Fruit fly (Drosophila melanogaster) whole organism, prepupa: Measurements from ENCODE around the gene PH4alphaSG2.

Source experiments
- Blimp-1 ChIP-seq: fragments of 200-800 bp; sonication (Bioruptor generic); optimal IDR thresholded peaks from 3 replicates; lab custom pipeline; 2017; ENCODE audit warnings: missing biosample characterization, missing genetic modification characterization, mild to moderate bottlenecking, moderate library complexity, missing genetic modification reagents
- CG11294 ChIP-seq: fragments of 200-800 bp; sonication (Bioruptor generic); IDR thresholded peaks from 2 replicates; pipeline ENCODE4 v1.3.6; 2022; ENCODE audit warnings: missing biosample characterization, missing genetic modification characterization
- CG11762 ChIP-seq: fragments of 200-800 bp; sonication (Bioruptor generic); optimal IDR thresholded peaks from 3 replicates; lab custom pipeline; 2016; ENCODE audit warnings: missing biosample characterization, missing genetic modification characterization; ENCODE audit not compliant: insufficient read depth
- CG15336 ChIP-seq: fragments of 200-800 bp; sonication (Bioruptor generic); IDR thresholded peaks from 2 replicates; pipeline ENCODE4 v1.3.6; 2022; ENCODE audit warnings: missing biosample characterization, missing genetic modification characterization
- CG1621 ChIP-seq: fragments of 200-800 bp; sonication (Bioruptor generic); optimal IDR thresholded peaks from 3 replicates; lab custom pipeline; 2018; ENCODE audit warnings: missing biosample characterization, mild to moderate bottlenecking, missing genetic modification characterization
- CG31627 ChIP-seq: fragments of 200-800 bp; sonication (Bioruptor generic); optimal IDR thresholded peaks from 3 replicates; lab custom pipeline; 2016; ENCODE audit warnings: missing biosample characterization, missing genetic modification characterization
- CG32006 ChIP-seq: fragments of 200-800 bp; sonication (Bioruptor generic); optimal IDR thresholded peaks from 3 replicates; lab custom pipeline; 2017; ENCODE audit warnings: missing biosample characterization, mild to moderate bottlenecking, missing genetic modification characterization
- CG34406 ChIP-seq: fragments of 200-800 bp; sonication (Bioruptor generic); optimal IDR thresholded peaks from 3 replicates; lab custom pipeline; 2016; ENCODE audit warnings: missing biosample characterization, missing genetic modification characterization
- CG3919 ChIP-seq: fragments of 200-800 bp; sonication (Bioruptor generic); optimal IDR thresholded peaks from 3 replicates; lab custom pipeline; 2016; ENCODE audit warnings: missing biosample characterization, missing genetic modification characterization
- CG6276 ChIP-seq: fragments of 200-800 bp; sonication (Bioruptor generic); optimal IDR thresholded peaks from 2 replicates; lab custom pipeline; 2017; ENCODE audit warnings: missing biosample characterization, mild to moderate bottlenecking, missing genetic modification characterization
- CG6792 ChIP-seq: fragments of 200-800 bp; sonication (Bioruptor generic); optimal IDR thresholded peaks from 3 replicates; lab custom pipeline; 2016; ENCODE audit warnings: missing biosample characterization, missing genetic modification characterization
- CG6808 ChIP-seq: fragments of 200-800 bp; sonication (Bioruptor generic); optimal IDR thresholded peaks from 3 replicates; lab custom pipeline; 2017; ENCODE audit warnings: missing biosample characterization, missing genetic modification characterization, mild to moderate bottlenecking, moderate library complexity, missing genetic modification reagents
- CG6854 ChIP-seq: fragments of 200-800 bp; sonication (Bioruptor generic); optimal IDR thresholded peaks from 2 replicates; lab custom pipeline; 2017; ENCODE audit warnings: missing biosample characterization, mild to moderate bottlenecking, missing genetic modification characterization
- CG7368 ChIP-seq: fragments of 200-800 bp; sonication (Bioruptor generic); optimal IDR thresholded peaks from 3 replicates; lab custom pipeline; 2016; ENCODE audit warnings: missing biosample characterization, missing genetic modification characterization
- CG8119 ChIP-seq: fragments of 200-800 bp; sonication (Bioruptor generic); IDR thresholded peaks from 3 replicates; pipeline ENCODE4 v1.3.6; 2022; ENCODE audit warnings: missing biosample characterization, missing genetic modification characterization
- CG8319 ChIP-seq: fragments of 200-800 bp; sonication (Bioruptor generic); optimal IDR thresholded peaks from 3 replicates; lab custom pipeline; 2016; ENCODE audit warnings: missing biosample characterization, missing genetic modification characterization
- CG8632 ChIP-seq: fragments of 200-800 bp; sonication (Bioruptor generic); optimal IDR thresholded peaks from 3 replicates; lab custom pipeline; 2016; ENCODE audit warnings: missing biosample characterization, missing genetic modification characterization
- CG9139 ChIP-seq: fragments of 200-800 bp; sonication (Bioruptor generic); optimal IDR thresholded peaks from 3 replicates; lab custom pipeline; 2017; ENCODE audit warnings: missing biosample characterization, mild to moderate bottlenecking, missing genetic modification characterization
- Eip93F ChIP-seq: fragments of 200-800 bp; sonication (Bioruptor generic); optimal IDR thresholded peaks from 2 replicates; lab custom pipeline; 2016; ENCODE audit warnings: missing biosample characterization, mild to moderate bottlenecking, missing genetic modification characterization
- Ets21C ChIP-seq: fragments of 200-800 bp; sonication (Bioruptor generic); optimal IDR thresholded peaks from 3 replicates; lab custom pipeline; 2016; ENCODE audit warnings: missing biosample characterization, missing genetic modification characterization
- Ets96B ChIP-seq: fragments of 200-800 bp; optimal IDR thresholded peaks from 2 replicates; lab custom pipeline; 2019; ENCODE audit warnings: missing biosample characterization, mild to moderate bottlenecking, missing genetic modification characterization, moderate library complexity
- Hr38 ChIP-seq: sonication (Bioruptor generic); optimal IDR thresholded peaks from 2 replicates; lab custom pipeline; 2016; ENCODE audit warnings: missing biosample characterization, missing genetic modification characterization
- Hr4 ChIP-seq: fragments of 200-800 bp; sonication (Bioruptor generic); optimal IDR thresholded peaks from 3 replicates; lab custom pipeline; 2016; ENCODE audit warnings: missing biosample characterization, missing genetic modification characterization
- Lpt ChIP-seq: fragments of 200-800 bp; sonication (Bioruptor generic); optimal IDR thresholded peaks from 3 replicates; lab custom pipeline; 2016; ENCODE audit warnings: missing biosample characterization, missing genetic modification characterization
- Met ChIP-seq: fragments of 200-800 bp; sonication (Bioruptor generic); optimal IDR thresholded peaks from 3 replicates; lab custom pipeline; 2016; ENCODE audit warnings: missing biosample characterization, missing genetic modification characterization
- Smox ChIP-seq: fragments of 200-800 bp; sonication (Bioruptor generic); optimal IDR thresholded peaks from 3 replicates; lab custom pipeline; 2016; ENCODE audit warnings: missing biosample characterization, missing genetic modification characterization
- Sox102F ChIP-seq: fragments of 200-800 bp; sonication (Bioruptor generic); optimal IDR thresholded peaks from 2 replicates; lab custom pipeline; 2016; ENCODE audit warnings: missing biosample characterization, mild to moderate bottlenecking, missing genetic modification characterization
- Sox14 ChIP-seq: fragments of 200-800 bp; sonication (Bioruptor generic); optimal IDR thresholded peaks from 3 replicates; lab custom pipeline; 2016; ENCODE audit warnings: missing biosample characterization, missing genetic modification characterization
- achi ChIP-seq: fragments of 200-800 bp; sonication (Bioruptor generic); optimal IDR thresholded peaks from 3 replicates; lab custom pipeline; 2016; ENCODE audit warnings: missing biosample characterization, missing genetic modification characterization
- acj6 ChIP-seq: fragments of 200-800 bp; sonication (Bioruptor generic); optimal IDR thresholded peaks from 3 replicates; lab custom pipeline; 2016; ENCODE audit warnings: missing biosample characterization, missing genetic modification characterization
- cyc ChIP-seq: fragments of 200-800 bp; sonication (Bioruptor generic); optimal IDR thresholded peaks from 3 replicates; lab custom pipeline; 2016; ENCODE audit warnings: missing biosample characterization, missing genetic modification characterization
- dac ChIP-seq: fragments of 200-800 bp; sonication (Bioruptor generic); optimal IDR thresholded peaks from 2 replicates; lab custom pipeline; 2017; ENCODE audit warnings: missing biosample characterization, mild to moderate bottlenecking, missing genetic modification characterization
- fd59A ChIP-seq: fragments of 200-800 bp; sonication (Bioruptor generic); optimal IDR thresholded peaks from 2 replicates; lab custom pipeline; 2017; ENCODE audit warnings: missing biosample characterization, mild to moderate bottlenecking, missing genetic modification characterization, missing genetic modification reagents
- fd85E ChIP-seq: fragments of 200-800 bp; sonication (Bioruptor generic); optimal IDR thresholded peaks from 3 replicates; lab custom pipeline; 2016; ENCODE audit warnings: missing biosample characterization, missing genetic modification characterization
- fkh ChIP-seq: fragments of 200-800 bp; sonication (Bioruptor generic); optimal IDR thresholded peaks from 3 replicates; lab custom pipeline; 2017; ENCODE audit warnings: missing biosample characterization, mild to moderate bottlenecking, missing genetic modification characterization, moderate library complexity
- lz ChIP-seq: fragments of 200-800 bp; sonication (Bioruptor generic); optimal IDR thresholded peaks from 3 replicates; lab custom pipeline; 2016; ENCODE audit warnings: missing biosample characterization, missing genetic modification characterization
- net ChIP-seq: fragments of 200-800 bp; sonication (Bioruptor generic); optimal IDR thresholded peaks from 3 replicates; lab custom pipeline; 2016; ENCODE audit warnings: missing biosample characterization, missing genetic modification characterization
- pdm3 ChIP-seq: fragments of 200-800 bp; sonication (Bioruptor generic); optimal IDR thresholded peaks from 3 replicates; lab custom pipeline; 2016; ENCODE audit warnings: missing biosample characterization, missing genetic modification characterization
- spab ChIP-seq: fragments of 200-800 bp; sonication (Bioruptor generic); optimal IDR thresholded peaks from 2 replicates; lab custom pipeline; 2017; ENCODE audit warnings: missing biosample characterization, mild to moderate bottlenecking, missing genetic modification characterization, missing genetic modification reagents
- ss ChIP-seq, 2 experiments: fragments of 200-800 bp; sonication (Bioruptor generic); optimal IDR thresholded peaks; 2 replicates in 1 of 2; 3 replicates in 1 of 2; lab custom pipeline; 2017 to 2018; ENCODE audit warnings: mild to moderate bottlenecking in 2 of 2, missing biosample characterization in 2 of 2, missing genetic modification characterization in 2 of 2, moderate library complexity in 1 of 2
- svp ChIP-seq: fragments of 200-800 bp; sonication (Bioruptor generic); peaks from one replicate; lab custom pipeline; 2016; ENCODE audit warnings: missing biosample characterization, missing genetic modification characterization

PH4alphaSG2 gene

dm6 chr3R:30489797-30490196 is at the start of gene PH4alphaSG2:
Gene PH4alphaSG2, plus strand, starts transcription at chr3R:30490074.
- TF ChIP-seq pdm3, result no peak
- TF ChIP-seq achi, result no peak
- peak; percentile 43 for TF ChIP-seq fkh (GFP tag; lab: Kevin White, UChicago)
- TF ChIP-seq cyc (GFP tag; lab: Kevin White, UChicago), result no peak
- TF ChIP-seq, all 60 proteins: peak for 1

dm6 chr3R:30443549-30444133 is 46.2 kb upstream of the PH4alphaSG2 start, which contains the start of gene CG15537:
Gene CG15537, minus strand, starts transcription at chr3R:30443599.
- TF ChIP-seq fd85E, result no peak
- TF ChIP-seq svp (GFP tag; lab: Kevin White, UChicago), result peak; percentile 17
- TF ChIP-seq, all 60 proteins: peak for 1

dm6 chr3R:30444946-30445345 is 44.9 kb upstream of the PH4alphaSG2 start, which contains the start of gene Osi23:
Gene Osi23, minus strand, starts transcription at chr3R:30445046.
- TF ChIP-seq CG9139, result no peak
- no peak for TF ChIP-seq Eip93F
- no peak for TF ChIP-seq Smox (GFP tag; lab: Kevin White, UChicago)
- no peak for TF ChIP-seq Lpt
- no peak for TF ChIP-seq Hr4 (GFP tag; lab: Kevin White, UChicago)
- no peak for TF ChIP-seq CG6276 (GFP tag; lab: Kevin White, UChicago)
- no peak for TF ChIP-seq net (GFP tag; lab: Kevin White, UChicago)
- TF ChIP-seq CG1621 (tag; lab: Kevin White, UChicago), result no peak
- TF ChIP-seq spab (GFP tag; lab: Kevin White, UChicago), result no peak
- TF ChIP-seq Ets96B (tag; lab: Kevin White, UChicago), result no peak

dm6 chr3R:30449446-30449845 is 40.4 kb upstream of the PH4alphaSG2 start:
- TF ChIP-seq svp (GFP tag; lab: Kevin White, UChicago) (peak; percentile 83), Blimp-1 (no peak)

- TF ChIP-seq Blimp-1 (peak; percentile 21), acj6 (GFP tag; lab: Kevin White, UChicago) (peak; percentile 45), CG7368 (GFP tag; lab: Kevin White, UChicago) (no peak), Eip93F (no peak), Sox14 (GFP tag; lab: Kevin White, UChicago) (no peak), CG6276 (GFP tag; lab: Kevin White, UChicago) (peak; percentile 36), CG6792 (GFP tag; lab: Kevin White, UChicago) (peak; percentile 71), CG8319 (no peak), ss (GFP tag; optimal IDR thresholded peaks at IDR 0.05; lab: Kevin White, UChicago) (peak; percentile 49 to 58), fd59A (GFP tag; lab: Kevin White, UChicago) (no peak), Ets21C (GFP tag; lab: Kevin White, UChicago) (peak; percentile 2), achi (peak; percentile 73), CG34406 (GFP tag; lab: Kevin White, UChicago) (peak; percentile 52), CG11762 (peak; percentile 24), Smox (GFP tag; lab: Kevin White, UChicago) (peak; percentile 38), Met (GFP tag; lab: Kevin White, UChicago) (no peak), fd85E (peak; percentile 87), CG8632 (GFP tag; lab: Kevin White, UChicago) (peak; percentile 57), lz (GFP tag; lab: Kevin White, UChicago) (peak; percentile 37), CG31627 (GFP tag; lab: Kevin White, UChicago) (peak; percentile 7), CG32006 (GFP tag; lab: Kevin White, UChicago) (no peak), CG11294 (GFP tag; lab: Robert Waterston, UW) (no peak), Ets96B (tag; lab: Kevin White, UChicago) (no peak), Hr4 (GFP tag; lab: Kevin White, UChicago) (no peak), Hr38 (GFP tag; lab: Kevin White, UChicago) (peak; percentile 27), cyc (GFP tag; lab: Kevin White, UChicago) (peak; percentile 45), CG15336 (GFP tag; lab: Robert Waterston, UW) (no peak; the same call in 1 of the 2 replicates), net (GFP tag; lab: Kevin White, UChicago) (peak; percentile 52), CG8119 (GFP tag; lab: Robert Waterston, UW) (peak; percentile 43; the same call in 2 of the 3 replicates), Sox102F (GFP tag; lab: Kevin White, UChicago) (peak; percentile 78), CG3919 (GFP tag; lab: Kevin White, UChicago) (peak; percentile 62), svp (GFP tag; lab: Kevin White, UChicago) (no peak), dac (GFP tag; lab: Kevin White, UChicago) (no peak), CG6808 (GFP tag; lab: Kevin White, UChicago) (peak; percentile 30), CG6854 (GFP tag; lab: Kevin White, UChicago) (peak; percentile 85), spab (GFP tag; lab: Kevin White, UChicago) (peak; percentile 47)
Observed at dm6 chr3R:30450224-30450623, 39.6 kb upstream of the PH4alphaSG2 start.
